Worm (Caenorhabditis elegans): Measurements from ENCODE around the gene F56A11.6.

Gene F56A11.6

DNA sequence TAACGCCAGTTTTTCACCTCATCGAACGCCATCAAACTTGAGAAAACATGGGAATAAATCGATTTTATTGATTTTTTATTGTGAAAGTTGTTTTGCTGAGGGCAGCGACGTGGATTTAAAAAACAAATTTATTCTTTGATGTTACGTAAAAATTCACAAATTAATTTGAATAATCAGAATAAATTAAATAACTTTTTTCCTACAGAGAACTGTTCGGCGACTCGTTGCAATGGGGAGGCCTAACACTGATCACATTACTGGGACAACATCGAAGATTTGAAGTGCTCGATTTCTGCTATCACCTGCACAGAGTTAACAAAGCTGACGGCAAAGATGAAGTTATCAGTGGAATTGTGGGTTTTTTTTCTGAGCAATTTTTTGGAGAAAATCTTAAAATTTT, at the start of gene F56A11.6:
Gene F56A11.6 (minus strand): TSS at position 101 of the 400 bp plus-strand sequence.
- TF ChIP-seq drap-1 (GFP tag; optimal IDR thresholded peaks at IDR 0.05) = no peak
- no peak for TF ChIP-seq hlh-1 (tag; optimal IDR thresholded peaks at IDR 0.05)
- TF ChIP-seq lsy-2 (tag; optimal IDR thresholded peaks at IDR 0.05) = no peak
- no peak for TF ChIP-seq cnd-1 (tag; optimal IDR thresholded peaks at IDR 0.05)
- no peak for TF ChIP-seq snpc-4 (tag; optimal IDR thresholded peaks at IDR 0.05)
- no peak for TF ChIP-seq flh-1 (GFP tag; optimal IDR thresholded peaks at IDR 0.05)
- no peak for TF ChIP-seq tbx-8 (GFP tag; optimal IDR thresholded peaks at IDR 0.05)
- no peak for TF ChIP-seq nhr-237 (tag; optimal IDR thresholded peaks at IDR 0.05)
- no peak for TF ChIP-seq ceh-39 (tag; optimal IDR thresholded peaks at IDR 0.05)
- TF ChIP-seq ham-2 (GFP tag; optimal IDR thresholded peaks at IDR 0.05) = no peak
- TF ChIP-seq ceh-43 (GFP tag; optimal IDR thresholded peaks at IDR 0.05) = no peak
- no peak for TF ChIP-seq pha-4 (tag; optimal IDR thresholded peaks at IDR 0.05)
- no peak for TF ChIP-seq ceh-83 (GFP tag; optimal IDR thresholded peaks at IDR 0.05)
- no peak for TF ChIP-seq elt-1 (tag; optimal IDR thresholded peaks at IDR 0.05; ENCODE audit: borderline replicate concordance, insufficient read depth)
- TF ChIP-seq mab-5 (tag; optimal IDR thresholded peaks at IDR 0.05) = no peak

DNA sequence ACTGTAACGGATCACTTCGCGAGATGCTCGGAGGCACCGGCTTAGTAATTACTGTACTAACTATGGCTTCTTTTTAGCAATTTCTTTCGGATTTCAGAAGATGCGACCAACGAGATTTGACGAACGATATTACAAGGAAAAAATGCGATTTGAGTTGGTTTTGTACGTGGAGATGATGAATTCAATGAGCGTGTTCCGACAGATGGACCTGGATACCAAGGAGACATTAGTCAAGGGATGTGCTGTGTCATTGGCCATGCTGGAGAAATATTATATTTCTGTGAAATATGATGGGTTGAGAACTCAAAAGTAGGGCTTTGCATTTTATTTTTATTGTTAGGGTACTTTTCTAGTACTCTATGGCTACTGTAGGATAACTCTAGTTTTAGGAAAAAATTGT, 48.6 kb upstream of the F56A11.6 start:
- TF ChIP-seq sptf-1 (tag; optimal IDR thresholded peaks at IDR 0.05) = no peak
- TF ChIP-seq unc-39 (tag; optimal IDR thresholded peaks at IDR 0.05) = no peak
- no peak for TF ChIP-seq zip-8 (tag; optimal IDR thresholded peaks at IDR 0.05)
- TF ChIP-seq unc-62 (GFP tag; optimal IDR thresholded peaks at IDR 0.05) = no peak
- TF ChIP-seq mab-5 (tag; optimal IDR thresholded peaks at IDR 0.05) = no peak
- TF ChIP-seq sem-2 (GFP tag; optimal IDR thresholded peaks at IDR 0.05) = no peak
- TF ChIP-seq bed-3 (GFP tag; optimal IDR thresholded peaks at IDR 0.05) = no peak
- no peak for TF ChIP-seq nhr-2 (tag; optimal IDR thresholded peaks at IDR 0.05)
- no peak for TF ChIP-seq lin-32 (GFP tag; optimal IDR thresholded peaks at IDR 0.05)
- TF ChIP-seq ceh-83 (GFP tag; optimal IDR thresholded peaks at IDR 0.05) = no peak
- no peak for TF ChIP-seq nhr-237 (tag; optimal IDR thresholded peaks at IDR 0.05)
- no peak for TF ChIP-seq ceh-39 (tag; optimal IDR thresholded peaks at IDR 0.05)
- TF ChIP-seq drap-1 (GFP tag; optimal IDR thresholded peaks at IDR 0.05) = no peak
- no peak for TF ChIP-seq M03D4.4 (tag; optimal IDR thresholded peaks at IDR 0.05)
- no peak for TF ChIP-seq tbx-8 (GFP tag; optimal IDR thresholded peaks at IDR 0.05)
- TF ChIP-seq lin-13 (tag; optimal IDR thresholded peaks at IDR 0.05) = no peak
- no peak for TF ChIP-seq nhr-76 (tag; optimal IDR thresholded peaks at IDR 0.05)
- no peak for TF ChIP-seq elt-3 (tag; optimal IDR thresholded peaks at IDR 0.05)

DNA sequence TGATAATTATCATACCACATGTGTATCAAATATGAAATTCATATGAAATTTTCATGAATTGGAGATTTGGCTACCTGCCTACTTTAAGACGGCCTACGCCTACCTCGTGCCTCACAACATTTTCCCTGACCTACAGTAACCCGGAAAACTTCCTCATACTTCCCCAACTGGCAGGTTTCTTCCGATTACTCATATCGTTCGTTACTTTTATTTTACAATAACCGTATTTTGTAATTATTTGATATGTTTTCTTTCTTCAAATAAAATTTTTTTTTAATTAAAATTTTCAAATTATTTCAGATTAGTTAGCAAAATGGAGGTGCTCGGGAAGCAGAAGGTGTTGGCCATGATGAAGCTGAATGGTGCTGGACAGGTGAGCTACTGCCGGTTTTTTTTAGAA, 45.2 kb upstream of the F56A11.6 start, which contains the start of gene nhr-76:
Gene nhr-76 (plus strand): TSS at position 301 of the 400 bp plus-strand sequence.
- TF ChIP-seq nhr-76 (tag; optimal IDR thresholded peaks at IDR 0.05) (no peak), mab-5 (tag; optimal IDR thresholded peaks at IDR 0.05) (no peak), unc-120 (tag; optimal IDR thresholded peaks at IDR 0.05; ENCODE audit: poor library complexity, severe bottlenecking) (no peak), nhr-237 (tag; optimal IDR thresholded peaks at IDR 0.05) (no peak), zip-8 (tag; optimal IDR thresholded peaks at IDR 0.05) (no peak), sptf-1 (tag; optimal IDR thresholded peaks at IDR 0.05) (no peak), bed-3 (GFP tag; optimal IDR thresholded peaks at IDR 0.05) (no peak)

DNA sequence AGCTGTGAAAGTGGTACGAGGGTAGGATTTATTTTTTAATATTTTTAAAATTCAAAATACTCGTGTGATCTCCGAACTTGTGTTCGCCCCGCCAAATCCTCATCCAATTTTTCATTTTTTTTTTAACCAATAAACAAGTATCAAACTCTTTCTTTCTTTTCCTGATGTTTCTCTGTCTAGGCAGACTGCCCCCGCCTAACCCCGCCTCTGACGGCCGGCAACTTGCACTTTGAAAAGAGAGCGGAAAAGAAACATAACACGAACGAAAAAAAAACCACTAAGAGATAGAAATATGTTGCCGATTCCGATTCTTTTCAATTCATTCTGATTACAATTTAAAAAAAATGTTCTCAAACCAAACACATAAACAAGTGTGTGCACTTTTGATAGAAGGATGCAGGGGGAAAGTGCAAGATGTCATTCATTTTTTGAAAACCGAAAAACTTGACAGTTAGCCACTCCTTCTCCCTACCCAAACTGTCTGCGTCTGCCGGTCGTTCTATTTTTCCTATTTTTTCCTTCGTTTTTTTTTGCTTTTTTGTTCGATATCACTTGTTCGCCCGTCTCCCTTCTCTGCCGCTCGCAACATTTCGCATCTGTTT, 44.0 kb upstream of the F56A11.6 start:
- TF ChIP-seq ceh-43 (GFP tag; optimal IDR thresholded peaks at IDR 0.05) (no peak), ceh-39 (tag; optimal IDR thresholded peaks at IDR 0.05) (no peak), nhr-28 (tag; optimal IDR thresholded peaks at IDR 0.05) (no peak), M03D4.4 (tag; optimal IDR thresholded peaks at IDR 0.05) (no peak), snpc-4 (tag; optimal IDR thresholded peaks at IDR 0.05) (no peak)

DNA sequence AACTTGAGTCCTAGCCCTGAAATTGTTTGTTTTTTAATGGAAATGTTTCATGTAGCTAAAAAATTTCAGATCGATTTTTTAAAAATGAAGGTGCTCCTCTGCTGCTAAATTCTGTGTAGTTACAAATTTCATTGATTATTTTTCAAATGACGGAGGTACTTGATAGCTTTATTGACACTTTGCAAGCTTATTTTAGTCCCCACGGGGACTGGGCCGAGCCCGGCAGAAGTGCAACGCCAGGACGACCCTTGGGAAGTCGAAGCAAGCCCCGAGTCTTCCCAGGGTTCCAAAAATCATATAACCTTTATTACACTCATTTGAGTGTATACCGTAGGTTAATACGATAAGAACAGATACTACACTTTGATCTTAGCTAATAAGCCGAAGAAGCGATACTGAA, 41.8 kb upstream of the F56A11.6 start:
- TF ChIP-seq mab-5 (tag; optimal IDR thresholded peaks at IDR 0.05) (no peak), nhr-237 (tag; optimal IDR thresholded peaks at IDR 0.05) (no peak)

DNA sequence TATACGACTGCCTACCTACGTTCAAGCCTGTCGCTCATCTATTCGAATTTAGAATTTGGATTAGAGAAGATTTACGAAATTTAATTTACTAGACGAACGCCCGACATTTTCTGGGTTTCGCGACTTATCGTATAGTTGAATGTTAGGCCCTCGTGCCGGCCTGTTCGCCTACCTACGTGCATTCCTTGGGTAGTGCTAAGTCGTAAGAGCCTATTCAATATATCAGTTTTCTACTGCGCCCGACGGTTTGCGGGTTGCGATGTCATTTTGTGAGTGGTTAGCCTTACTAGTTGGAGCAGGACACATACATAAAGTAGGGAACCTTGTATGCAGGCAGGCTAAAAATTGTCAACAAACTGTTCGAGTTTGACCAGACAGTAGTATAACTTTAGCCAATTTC, 41.0 kb upstream of the F56A11.6 start:
- no peak for TF ChIP-seq mls-2 (tag; optimal IDR thresholded peaks at IDR 0.05)
- TF ChIP-seq sem-2 (GFP tag; optimal IDR thresholded peaks at IDR 0.05) = no peak
- no peak for TF ChIP-seq nhr-2 (tag; optimal IDR thresholded peaks at IDR 0.05)
- no peak for TF ChIP-seq unc-120 (tag; optimal IDR thresholded peaks at IDR 0.05; ENCODE audit: poor library complexity, severe bottlenecking)
- TF ChIP-seq nhr-12 (tag; optimal IDR thresholded peaks at IDR 0.05) = no peak
- no peak for TF ChIP-seq hlh-1 (tag; optimal IDR thresholded peaks at IDR 0.05)
- TF ChIP-seq nhr-76 (tag; optimal IDR thresholded peaks at IDR 0.05) = no peak
- no peak for TF ChIP-seq ceh-43 (GFP tag; optimal IDR thresholded peaks at IDR 0.05)
- TF ChIP-seq tbx-8 (GFP tag; optimal IDR thresholded peaks at IDR 0.05) = no peak
- TF ChIP-seq blmp-1 (tag; optimal IDR thresholded peaks at IDR 0.05) = no peak
- TF ChIP-seq unc-39 (tag; optimal IDR thresholded peaks at IDR 0.05) = no peak
- TF ChIP-seq ces-1 (GFP tag; optimal IDR thresholded peaks at IDR 0.05) = no peak
- TF ChIP-seq bed-3 (GFP tag; optimal IDR thresholded peaks at IDR 0.05) = no peak
- TF ChIP-seq lin-32 (GFP tag; optimal IDR thresholded peaks at IDR 0.05) = no peak
- TF ChIP-seq flh-1 (GFP tag; optimal IDR thresholded peaks at IDR 0.05) = no peak
- TF ChIP-seq pha-4 (tag; optimal IDR thresholded peaks at IDR 0.05) = no peak
